Worm (Caenorhabditis elegans) whole organism, L4 larva: ENCODE measurements around the gene lst-4.

ENCODE experiments used
- R02D3.7 ChIP-seq: fragments of 150-350 bp; sonication (generic microtip); optimal IDR thresholded peaks from 3 replicates; lab custom pipeline; 2014; ENCODE audit warnings: missing biosample characterization, missing genetic modification characterization
- T20F7.1 ChIP-seq: fragments of 200-800 bp; sonication (Bioruptor generic); optimal IDR thresholded peaks from 2 replicates; lab custom pipeline; 2018; ENCODE audit warnings: mild to moderate bottlenecking, missing genetic modification characterization, missing compliant biosample characterization
- T26A8.4 ChIP-seq: fragments of 200-800 bp; sonication (Bioruptor generic); IDR thresholded peaks from 2 replicates; pipeline ENCODE4 v1.3.6; 2022; ENCODE audit warnings: missing genetic modification characterization, missing compliant biosample characterization
- Y105C5A.15 ChIP-seq: fragments of 200-800 bp; sonication (Bioruptor generic); IDR thresholded peaks from 2 replicates; pipeline ENCODE4 v1.3.6; 2022; ENCODE audit warnings: missing genetic modification characterization, missing compliant biosample characterization
- Y48G9A.11 ChIP-seq: fragments of 200-800 bp; sonication (Bioruptor generic); IDR thresholded peaks from 2 replicates; pipeline ENCODE4 v1.3.6; 2022; ENCODE audit warnings: missing genetic modification reagents, missing genetic modification characterization, missing compliant biosample characterization
- Y5F2A.4 ChIP-seq: fragments of 200-800 bp; sonication (Bioruptor generic); optimal IDR thresholded peaks from 2 replicates; lab custom pipeline; 2018; ENCODE audit warnings: mild to moderate bottlenecking, missing genetic modification characterization, missing compliant biosample characterization
- Y75B8A.6 ChIP-seq: fragments of 200-800 bp; sonication (Bioruptor generic); IDR thresholded peaks from 2 replicates; pipeline ENCODE4 v1.3.6; 2022; ENCODE audit warnings: missing genetic modification reagents, missing genetic modification characterization, missing compliant biosample characterization
- aly-2 ChIP-seq: sonication (generic microtip); optimal IDR thresholded peaks from 2 replicates; lab custom pipeline; 2018; ENCODE audit warnings: missing biosample characterization, missing genetic modification characterization
- ama-1 ChIP-seq: fragments of 150-350 bp; optimal IDR thresholded peaks from 2 replicates; lab custom pipeline; 2014; ENCODE audit warnings: inconsistent platforms, mixed read lengths
- attf-4 ChIP-seq: sonication (generic microtip); optimal IDR thresholded peaks from 3 replicates; lab custom pipeline; 2017; ENCODE audit warnings: missing biosample characterization, missing genetic modification characterization
- ceh-28 ChIP-seq: fragments of 150-350 bp; optimal IDR thresholded peaks from 2 replicates; lab custom pipeline; 2014; ENCODE audit warnings: missing biosample characterization, missing genetic modification reagents, missing genetic modification characterization
- ceh-44 ChIP-seq: fragments of 200-800 bp; sonication (Bioruptor generic); IDR thresholded peaks from 2 replicates; pipeline ENCODE4 v1.3.6; 2022; ENCODE audit warnings: missing genetic modification reagents, missing genetic modification characterization, missing compliant biosample characterization
- ceh-62 ChIP-seq: sonication (generic microtip); optimal IDR thresholded peaks from 2 replicates; lab custom pipeline; 2017; ENCODE audit warnings: missing biosample characterization, missing genetic modification characterization
- daf-8 ChIP-seq: fragments of 200-800 bp; sonication (Bioruptor generic); IDR thresholded peaks from 2 replicates; pipeline ENCODE4 v1.3.6; 2022; ENCODE audit warnings: missing genetic modification characterization, missing compliant biosample characterization
- dmd-6 ChIP-seq: fragments of 200-800 bp; sonication (Bioruptor generic); IDR thresholded peaks from 2 replicates; pipeline ENCODE4 v1.3.6; 2022; ENCODE audit warnings: missing genetic modification reagents, missing genetic modification characterization, missing compliant biosample characterization
- dpl-1 ChIP-seq: fragments of 150-350 bp; optimal IDR thresholded peaks from 2 replicates; lab custom pipeline; 2014; ENCODE audit warnings: missing biosample characterization, missing genetic modification reagents, missing genetic modification characterization
- fkh-10 ChIP-seq: fragments of 150-350 bp; optimal IDR thresholded peaks from 2 replicates; lab custom pipeline; 2014; ENCODE audit warnings: missing biosample characterization, missing genetic modification reagents, missing genetic modification characterization
- hlh-30 ChIP-seq: sonication (generic microtip); optimal IDR thresholded peaks from 2 replicates; lab custom pipeline; 2017; ENCODE audit warnings: antibody characterized with exemption, mild to moderate bottlenecking, missing genetic modification characterization, missing compliant biosample characterization; ENCODE audit not compliant: insufficient read depth
- hmg-1.1 ChIP-seq: fragments of 200-800 bp; sonication (Bioruptor generic); IDR thresholded peaks from 2 replicates; pipeline ENCODE4 v1.3.6; 2022; ENCODE audit warnings: missing genetic modification reagents, missing genetic modification characterization, missing compliant biosample characterization
- lin-1 ChIP-seq: fragments of 200-800 bp; sonication (Bioruptor generic); IDR thresholded peaks from 2 replicates; pipeline ENCODE4 v1.3.6; 2022; ENCODE audit warnings: missing genetic modification reagents, missing genetic modification characterization, missing compliant biosample characterization
- lin-13 ChIP-seq: fragments of 150-350 bp; optimal IDR thresholded peaks from 2 replicates; lab custom pipeline; 2014; ENCODE audit warnings: missing biosample characterization, missing genetic modification reagents, missing genetic modification characterization
- lin-29 ChIP-seq: fragments of 200-800 bp; sonication (Bioruptor generic); IDR thresholded peaks from 2 replicates; pipeline ENCODE4 v1.3.6; 2022; ENCODE audit warnings: missing genetic modification reagents, missing genetic modification characterization, missing compliant biosample characterization
- mdl-1 ChIP-seq, 2 experiments: fragments of 150-350 bp in 1 of 2; sonication (generic microtip) in 1 of 2; optimal IDR thresholded peaks; 2 replicates each; lab custom pipeline; 2014 to 2017; ENCODE audit warnings: missing biosample characterization in 2 of 2, missing genetic modification characterization in 2 of 2
- mep-1 ChIP-seq: fragments of 150-350 bp; sonication (generic microtip); optimal IDR thresholded peaks from 3 replicates; lab custom pipeline; 2014; ENCODE audit warnings: missing biosample characterization, missing genetic modification characterization
- mes-2 ChIP-seq: sonication (generic microtip); optimal IDR thresholded peaks from 2 replicates; lab custom pipeline; 2016; ENCODE audit warnings: missing genotype, mild to moderate bottlenecking, missing genetic modification characterization, missing compliant biosample characterization; ENCODE audit not compliant: poor library complexity, severe bottlenecking
- mxl-2 ChIP-seq: fragments of 200-800 bp; sonication (Bioruptor generic); conservative IDR thresholded peaks from 2 replicates; pipeline ENCODE4 v1.3.6; 2022; ENCODE audit warnings: missing genetic modification reagents, missing genetic modification characterization, missing compliant biosample characterization
- nhr-10 ChIP-seq: fragments of 150-350 bp; optimal IDR thresholded peaks from 2 replicates; lab custom pipeline; 2014; ENCODE audit warnings: missing biosample characterization, missing genetic modification characterization
- nhr-11 ChIP-seq: fragments of 150-350 bp; optimal IDR thresholded peaks from 2 replicates; lab custom pipeline; 2014; ENCODE audit warnings: missing biosample characterization, missing genetic modification characterization
- nhr-111 ChIP-seq: fragments of 200-800 bp; sonication (Bioruptor generic); optimal IDR thresholded peaks from 2 replicates; lab custom pipeline; 2018; ENCODE audit warnings: mild to moderate bottlenecking, missing genetic modification characterization, missing compliant biosample characterization
- nhr-237 ChIP-seq: sonication (generic microtip); optimal IDR thresholded peaks from 2 replicates; lab custom pipeline; 2017; ENCODE audit warnings: missing biosample characterization, missing genetic modification characterization
- nhr-28 ChIP-seq: fragments of 150-350 bp; optimal IDR thresholded peaks from 2 replicates; lab custom pipeline; 2014; ENCODE audit warnings: missing biosample characterization, missing genetic modification characterization
- nhr-41 ChIP-seq: fragments of 200-800 bp; sonication (Bioruptor generic); IDR thresholded peaks from 2 replicates; pipeline ENCODE4 v1.3.6; 2022; ENCODE audit warnings: missing genetic modification reagents, missing genetic modification characterization, missing compliant biosample characterization
- nhr-48 ChIP-seq: sonication (generic microtip); optimal IDR thresholded peaks from 2 replicates; lab custom pipeline; 2016; ENCODE audit warnings: mild to moderate bottlenecking, missing genetic modification characterization, missing compliant biosample characterization
- nhr-6 ChIP-seq: fragments of 150-350 bp; optimal IDR thresholded peaks from 2 replicates; lab custom pipeline; 2014; ENCODE audit warnings: missing biosample characterization, missing genetic modification characterization
- nhr-77 ChIP-seq: fragments of 150-350 bp; optimal IDR thresholded peaks from 2 replicates; lab custom pipeline; 2014; ENCODE audit warnings: missing biosample characterization, missing genetic modification characterization
- pha-4 ChIP-seq, 2 experiments: fragments of 150-350 bp in 1 of 2; fragments of 200-800 bp in 1 of 2; sonication (Bioruptor generic) in 1 of 2; IDR thresholded peaks in 1 of 2; optimal IDR thresholded peaks in 1 of 2; 2 replicates each; pipeline versions ENCODE4 v1.3.6 to Lab custom; 2014 to 2022; ENCODE audit warnings: missing genetic modification characterization in 2 of 2, missing genetic modification reagents in 2 of 2, missing biosample characterization in 1 of 2, missing compliant biosample characterization in 1 of 2
- php-3 ChIP-seq: fragments of 200-800 bp; sonication (Bioruptor generic); IDR thresholded peaks from 2 replicates; pipeline ENCODE4 v1.3.6; 2022; ENCODE audit warnings: missing genetic modification reagents, missing genetic modification characterization, missing compliant biosample characterization
- pqm-1 ChIP-seq: sonication (generic microtip); optimal IDR thresholded peaks from 2 replicates; lab custom pipeline; 2017; ENCODE audit warnings: missing biosample characterization, missing genetic modification characterization
- saeg-2 ChIP-seq: fragments of 200-800 bp; sonication (Bioruptor generic); IDR thresholded peaks from 2 replicates; pipeline ENCODE4 v1.3.6; 2022; ENCODE audit warnings: missing genetic modification reagents, missing genetic modification characterization, missing compliant biosample characterization
- sdz-12 ChIP-seq: fragments of 200-800 bp; sonication (Bioruptor generic); optimal IDR thresholded peaks from 2 replicates; lab custom pipeline; 2018; ENCODE audit warnings: mild to moderate bottlenecking, missing genetic modification characterization, missing compliant biosample characterization
- snpc-1.2 ChIP-seq: fragments of 200-800 bp; sonication (Bioruptor generic); IDR thresholded peaks from 2 replicates; pipeline ENCODE4 v1.3.6; 2022; ENCODE audit warnings: missing genetic modification reagents, missing genetic modification characterization, missing compliant biosample characterization
- tag-97 ChIP-seq: fragments of 200-800 bp; sonication (Bioruptor generic); IDR thresholded peaks from 2 replicates; pipeline ENCODE4 v1.3.6; 2022; ENCODE audit warnings: missing genetic modification characterization, missing compliant biosample characterization
- tra-1 ChIP-seq: fragments of 200-800 bp; sonication (Bioruptor generic); IDR thresholded peaks from 2 replicates; pipeline ENCODE4 v1.3.6; 2022; ENCODE audit warnings: missing genetic modification reagents, missing genetic modification characterization, missing compliant biosample characterization
- unc-39 ChIP-seq: sonication (generic microtip); optimal IDR thresholded peaks from 2 replicates; lab custom pipeline; 2017; ENCODE audit warnings: missing biosample characterization, missing genetic modification characterization
- unc-62 ChIP-seq, 3 experiments: fragments of 150-350 bp in 1 of 3; sonication (generic microtip); optimal IDR thresholded peaks in 2 of 3; peaks in 1 of 3; 1 replicate in 1 of 3; 2 replicates in 2 of 3; lab custom pipeline; 2014 to 2017; ENCODE audit warnings: missing biosample characterization in 3 of 3, missing genetic modification characterization in 3 of 3, missing genetic modification reagents in 3 of 3, missing genotype in 1 of 3
- vab-7 ChIP-seq: fragments of 200-800 bp; sonication (Bioruptor generic); IDR thresholded peaks from 2 replicates; pipeline ENCODE4 v1.3.6; 2022; ENCODE audit warnings: missing genetic modification reagents, missing genetic modification characterization, missing compliant biosample characterization
- zfp-2 ChIP-seq: sonication (generic microtip); optimal IDR thresholded peaks from 2 replicates; lab custom pipeline; 2016; ENCODE audit warnings: mild to moderate bottlenecking, missing genetic modification characterization, missing compliant biosample characterization
- zip-11 ChIP-seq: fragments of 200-800 bp; sonication (Bioruptor generic); IDR thresholded peaks from 2 replicates; pipeline ENCODE4 v1.3.6; 2022; ENCODE audit warnings: missing genetic modification characterization, missing compliant biosample characterization
- ztf-11 ChIP-seq: fragments of 150-350 bp; optimal IDR thresholded peaks from 2 replicates; lab custom pipeline; 2014; ENCODE audit warnings: missing biosample characterization, missing genetic modification characterization

lst-4 gene

DNA sequence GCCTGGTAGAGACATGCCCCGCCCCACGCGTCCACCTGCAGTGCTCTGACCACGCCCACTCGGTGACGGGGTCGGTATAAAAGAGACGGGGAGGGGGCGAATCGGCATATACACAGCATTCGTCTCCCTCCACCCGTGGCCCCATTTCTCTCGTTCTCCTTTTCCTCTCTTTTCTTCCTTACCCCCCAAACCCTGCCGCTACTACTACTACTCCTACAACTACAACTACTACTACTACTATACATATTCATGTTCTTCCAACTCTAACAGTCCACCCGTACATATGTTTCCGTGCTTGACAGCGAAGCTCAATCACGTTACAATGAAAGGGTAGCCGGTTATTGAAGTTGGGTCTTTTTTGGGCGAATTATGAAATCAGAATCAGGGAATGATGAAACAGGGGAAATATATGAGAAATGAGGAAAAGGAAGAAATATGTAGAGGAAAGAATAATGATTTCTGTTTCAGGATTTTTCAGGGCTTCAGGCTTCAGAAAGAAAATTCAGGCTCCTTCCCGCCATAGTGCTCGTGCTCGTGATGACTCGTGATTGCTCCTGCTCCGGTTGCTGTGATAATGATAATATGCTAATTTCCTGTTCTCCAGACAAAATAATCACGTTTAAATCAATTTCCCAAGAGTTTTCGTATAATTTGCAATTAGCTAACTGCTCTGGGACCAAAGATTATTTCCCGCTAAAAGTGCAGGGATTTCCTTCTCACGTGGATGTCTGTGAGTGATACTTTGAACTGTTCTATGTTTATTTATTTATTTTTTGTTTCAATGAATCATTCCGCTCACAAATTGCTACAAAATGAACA lies 35.7 kb downstream of the lst-4 start (continued):
- TF ChIP-seq snpc-1.2 (GFP tag; lab: Robert Waterston, UW) (no peak), zip-11 (no peak), tag-97 (GFP tag; lab: Robert Waterston, UW) (peak; percentile 67; the same call in 1 of the 2 replicates), zfp-2 (tag; lab: Kevin White, UChicago) (no peak), saeg-2 (GFP tag; lab: Robert Waterston, UW) (0 out of 2 replicates have a peak, but pooled peaks have one; percentile 85), Y105C5A.15 (no peak), unc-39 (tag; lab: Kevin White, UChicago) (no peak), nhr-6 (tag; lab: Kevin White, UChicago) (peak; percentile 89), lin-1 (0 out of 2 replicates have a peak, but pooled peaks have one; percentile 6), lin-29 (no peak; the same call in 1 of the 2 replicates), attf-4 (tag; lab: Kevin White, UChicago) (peak; percentile 13), mxl-2 (no peak), unc-62 (GFP tag; optimal IDR thresholded peaks at IDR 0.05 in 1 of 2; lab: Kevin White, UChicago) (peak in 1 of 2 experiments; percentile 48), unc-62 (tag; optimal IDR thresholded peaks at IDR 0.05; lab: Kevin White, UChicago) (no peak), mes-2 (tag; lab: Kevin White, UChicago) (no peak), dmd-6 (GFP tag; lab: Robert Waterston, UW) (peak; percentile 56), aly-2 (no peak), ceh-62 (tag; lab: Kevin White, UChicago) (no peak), mep-1 (tag; lab: Kevin White, UChicago) (peak; percentile 87), nhr-41 (GFP tag; lab: Robert Waterston, UW) (no peak; the same call in none of the 2 replicates), hmg-1.1 (GFP tag; lab: Robert Waterston, UW) (peak; percentile 6), nhr-111 (GFP tag; lab: Kevin White, UChicago) (peak; percentile 87), dpl-1 (GFP tag; lab: Kevin White, UChicago) (peak; percentile 19), ceh-28 (no peak), ama-1 (lab: Kevin White, UChicago) (peak; percentile 99), Y48G9A.11 (no peak), nhr-11 (tag; lab: Kevin White, UChicago) (peak; percentile 85), lin-13 (GFP tag; lab: Kevin White, UChicago) (peak; percentile 47), nhr-77 (peak; percentile 49), mdl-1 (tag; optimal IDR thresholded peaks at IDR 0.05; lab: Kevin White, UChicago) (peak; percentile 92 to 96), pqm-1 (tag; lab: Kevin White, UChicago) (no peak), R02D3.7 (tag; lab: Kevin White, UChicago) (no peak), T26A8.4 (peak; percentile 94), fkh-10 (GFP tag; lab: Kevin White, UChicago) (no peak), Y5F2A.4 (GFP tag; lab: Kevin White, UChicago) (peak; percentile 69), pha-4 (GFP tag; IDR thresholded peaks at IDR 0.05; lab: Robert Waterston, UW) (peak; percentile 75), pha-4 (tag; optimal IDR thresholded peaks at IDR 0.05; lab: Kevin White, UChicago) (peak; percentile 77), daf-8 (GFP tag; lab: Robert Waterston, UW) (no peak), ceh-44 (no peak), Y75B8A.6 (GFP tag; lab: Robert Waterston, UW) (no peak), sdz-12 (peak; percentile 83), nhr-10 (tag; lab: Kevin White, UChicago) (peak; percentile 68), tra-1 (GFP tag; lab: Robert Waterston, UW) (no peak), T20F7.1 (GFP tag; lab: Kevin White, UChicago) (peak; percentile 48), nhr-237 (tag; lab: Kevin White, UChicago) (peak; percentile 35), nhr-48 (peak; percentile 70), ztf-11 (no peak), nhr-28 (tag; lab: Kevin White, UChicago) (peak; percentile 74), php-3 (GFP tag; lab: Robert Waterston, UW) (0 out of 2 replicates have a peak, but pooled peaks have one; percentile 17), vab-7 (GFP tag; lab: Robert Waterston, UW) (0 out of 2 replicates have a peak, but pooled peaks have one; percentile 8), hlh-30 (tag; lab: Kevin White, UChicago) (peak; percentile 82)
